Fruit fly (Drosophila melanogaster) whole organism, embryonic: ENCODE data around the gene CG4576.
A peak's percentile ranks its signal among the peaks of the same experiment; 100 is the strongest.

Experiments used
- BEAF-32 ChIP-seq: fragments of 200-800 bp; sonication (Bioruptor generic); optimal IDR thresholded peaks from 3 replicates; lab custom pipeline; 2017; ENCODE audit warnings: missing biosample characterization, missing genetic modification characterization, mild to moderate bottlenecking, moderate library complexity, missing genetic modification reagents
- CG10462 ChIP-seq: fragments of 200-800 bp; sonication (Bioruptor generic); optimal IDR thresholded peaks from 2 replicates; lab custom pipeline; 2016; ENCODE audit warnings: missing biosample characterization, missing genetic modification characterization
- CG12219 ChIP-seq: fragments of 200-800 bp; sonication (Bioruptor generic); optimal IDR thresholded peaks from 3 replicates; lab custom pipeline; 2018; ENCODE audit warnings: missing biosample characterization, mild to moderate bottlenecking, missing genetic modification characterization
- CG15011 ChIP-seq: fragments of 200-800 bp; sonication (Bioruptor generic); optimal IDR thresholded peaks from 3 replicates; lab custom pipeline; 2018; ENCODE audit warnings: missing biosample characterization, mild to moderate bottlenecking, missing genetic modification characterization
- CG15073 ChIP-seq: fragments of 200-800 bp; sonication (Bioruptor generic); optimal IDR thresholded peaks from 2 replicates; lab custom pipeline; 2016; ENCODE audit warnings: missing biosample characterization, missing genetic modification characterization
- CG15514 ChIP-seq: fragments of 200-800 bp; sonication (Bioruptor generic); optimal IDR thresholded peaks from 3 replicates; lab custom pipeline; 2017; ENCODE audit warnings: missing biosample characterization, missing genetic modification characterization, mild to moderate bottlenecking, moderate library complexity, missing genetic modification reagents
- CG15696 ChIP-seq: fragments of 200-800 bp; sonication (Bioruptor generic); optimal IDR thresholded peaks from 2 replicates; lab custom pipeline; 2019; ENCODE audit warnings: missing biosample characterization, mild to moderate bottlenecking, missing genetic modification characterization, moderate library complexity
- CG1647 ChIP-seq: fragments of 200-800 bp; sonication (Bioruptor generic); optimal IDR thresholded peaks from 3 replicates; lab custom pipeline; 2016; ENCODE audit warnings: missing biosample characterization, missing genetic modification characterization
- CG18764 ChIP-seq: fragments of 200-800 bp; sonication (Bioruptor generic); optimal IDR thresholded peaks from 3 replicates; lab custom pipeline; 2016; ENCODE audit warnings: missing biosample characterization, missing genetic modification characterization
- CG2889 ChIP-seq: fragments of 200-800 bp; sonication (Bioruptor generic); IDR thresholded peaks from 3 replicates; pipeline ENCODE4 v1.3.6; 2022; ENCODE audit warnings: missing biosample characterization, missing genetic modification characterization
- CG3995 ChIP-seq: fragments of 200-800 bp; sonication (Bioruptor generic); optimal IDR thresholded peaks from 3 replicates; lab custom pipeline; 2016; ENCODE audit warnings: missing biosample characterization, missing genetic modification characterization
- CG4404 ChIP-seq: fragments of 200-800 bp; sonication (Bioruptor generic); IDR thresholded peaks from 2 replicates; pipeline ENCODE4 v1.3.6; 2022; ENCODE audit warnings: missing biosample characterization, missing genetic modification characterization
- CG6854 ChIP-seq: fragments of 200-800 bp; sonication (Bioruptor generic); optimal IDR thresholded peaks from 3 replicates; lab custom pipeline; 2017; ENCODE audit warnings: missing biosample characterization, mild to moderate bottlenecking, missing genetic modification characterization
- CG7271 ChIP-seq: fragments of 200-800 bp; sonication (Bioruptor generic); optimal IDR thresholded peaks from 2 replicates; lab custom pipeline; 2018; ENCODE audit warnings: missing biosample characterization, mild to moderate bottlenecking, missing genetic modification characterization, moderate library complexity
- CG8290 ChIP-seq, 3 experiments: fragments of 200-800 bp; sonication (Bioruptor generic); optimal IDR thresholded peaks; 2 replicates each; lab custom pipeline; 2016 to 2019; ENCODE audit warnings: missing biosample characterization in 3 of 3, missing genetic modification characterization in 3 of 3, mild to moderate bottlenecking in 2 of 3, moderate library complexity in 1 of 3
- Dfd ChIP-seq, 2 experiments: fragments of >200 bp; optimal IDR thresholded peaks; 2 replicates each; lab custom pipeline; 2017; ENCODE audit warnings: missing biosample characterization in 2 of 2, missing genetic modification characterization in 2 of 2
- GATAe ChIP-seq: fragments of 200-800 bp; sonication (Bioruptor generic); conservative IDR thresholded peaks from 2 replicates; pipeline ENCODE4 v1.3.6; 2022; ENCODE audit warnings: missing biosample characterization, missing genetic modification characterization
- NC2β ChIP-seq: fragments of 200-800 bp; sonication (Bioruptor generic); optimal IDR thresholded peaks from 2 replicates; lab custom pipeline; 2016; ENCODE audit warnings: missing biosample characterization, missing genetic modification characterization
- NFAT ChIP-seq: fragments of 200-800 bp; sonication (Bioruptor generic); IDR thresholded peaks from 2 replicates; pipeline ENCODE4 v1.3.6; 2022; ENCODE audit warnings: missing biosample characterization, missing genetic modification characterization
- Sox100B ChIP-seq: fragments of 200-800 bp; sonication (Bioruptor generic); optimal IDR thresholded peaks from 3 replicates; lab custom pipeline; 2018; ENCODE audit warnings: missing biosample characterization, mild to moderate bottlenecking, missing genetic modification characterization
- Trl ChIP-seq, 3 experiments: fragments of >200 bp in 2 of 3; fragments of 200-800 bp in 1 of 3; sonication (Bioruptor generic) in 1 of 3; optimal IDR thresholded peaks; 2 replicates in 1 of 3; 3 replicates in 2 of 3; lab custom pipeline; 2016 to 2017; ENCODE audit warnings: missing biosample characterization in 1 of 3, missing genetic modification characterization in 1 of 3
- ac ChIP-seq: fragments of 200-800 bp; sonication (Bioruptor generic); optimal IDR thresholded peaks from 3 replicates; lab custom pipeline; 2017; ENCODE audit warnings: missing biosample characterization, mild to moderate bottlenecking, missing genetic modification characterization
- al ChIP-seq: fragments of 200-800 bp; sonication (Bioruptor generic); IDR thresholded peaks from 2 replicates; pipeline ENCODE4 v1.3.6; 2022; ENCODE audit warnings: missing biosample characterization, missing genetic modification characterization
- ash1 ChIP-seq: fragments of 200-800 bp; sonication (Bioruptor generic); optimal IDR thresholded peaks from 2 replicates; lab custom pipeline; 2018; ENCODE audit warnings: missing biosample characterization, mild to moderate bottlenecking, missing genetic modification characterization
- bcd ChIP-seq: fragments of 200-800 bp; sonication (Bioruptor generic); optimal IDR thresholded peaks from 2 replicates; lab custom pipeline; 2017; ENCODE audit warnings: missing biosample characterization, mild to moderate bottlenecking, missing genetic modification characterization
- cas ChIP-seq: fragments of 200-800 bp; sonication (Bioruptor generic); IDR thresholded peaks from 2 replicates; pipeline ENCODE4 v1.3.6; 2022; ENCODE audit warnings: missing biosample characterization, missing genetic modification characterization
- corto ChIP-seq: fragments of 200-800 bp; sonication (Bioruptor generic); optimal IDR thresholded peaks from 2 replicates; lab custom pipeline; 2016; ENCODE audit warnings: missing biosample characterization, mild to moderate bottlenecking, missing genetic modification characterization, moderate library complexity
- cwo ChIP-seq: fragments of 200-800 bp; sonication (Bioruptor generic); optimal IDR thresholded peaks from 3 replicates; lab custom pipeline; 2017; ENCODE audit warnings: missing biosample characterization, missing genetic modification characterization, mild to moderate bottlenecking, moderate library complexity, missing genetic modification reagents
- dm ChIP-seq: fragments of 200-800 bp; sonication (Bioruptor generic); optimal IDR thresholded peaks from 3 replicates; lab custom pipeline; 2016; ENCODE audit warnings: missing biosample characterization, missing genetic modification characterization
- fu2 ChIP-seq: fragments of 200-800 bp; sonication (Bioruptor generic); optimal IDR thresholded peaks from 2 replicates; lab custom pipeline; 2016; ENCODE audit warnings: missing biosample characterization, missing genetic modification characterization
- gro ChIP-seq: fragments of 200-800 bp; sonication (Bioruptor generic); optimal IDR thresholded peaks from 2 replicates; lab custom pipeline; 2016; ENCODE audit warnings: missing biosample characterization, missing genetic modification characterization
- hbn ChIP-seq: fragments of 200-800 bp; sonication (Bioruptor generic); IDR thresholded peaks from 2 replicates; pipeline ENCODE4 v1.3.6; 2022; ENCODE audit warnings: missing biosample characterization, missing genetic modification characterization; ENCODE audit not compliant: partially characterized antibody
- jumu ChIP-seq: fragments of 200-800 bp; sonication (Bioruptor generic); optimal IDR thresholded peaks from 3 replicates; lab custom pipeline; 2016; ENCODE audit warnings: missing biosample characterization, missing genetic modification characterization
- lbe ChIP-seq: fragments of 200-800 bp; sonication (Bioruptor generic); optimal IDR thresholded peaks from 2 replicates; lab custom pipeline; 2016; ENCODE audit warnings: missing biosample characterization, mild to moderate bottlenecking, missing genetic modification characterization
- nerfin-2 ChIP-seq: fragments of 200-800 bp; sonication (Bioruptor generic); IDR thresholded peaks from 2 replicates; pipeline ENCODE4 v1.3.6; 2022; ENCODE audit warnings: missing biosample characterization, missing genetic modification characterization; ENCODE audit not compliant: partially characterized antibody
- prd ChIP-seq, 3 experiments: fragments of >200 bp in 2 of 3; fragments of 200-800 bp in 1 of 3; sonication (Bioruptor generic) in 1 of 3; optimal IDR thresholded peaks in 2 of 3; IDR thresholded peaks in 1 of 3; 2 replicates in 2 of 3; 3 replicates in 1 of 3; pipeline versions ENCODE4 v1.3.6 to Lab custom; 2017 to 2022; ENCODE audit warnings: missing biosample characterization in 1 of 3, missing genetic modification characterization in 1 of 3
- ranshi ChIP-seq: fragments of 200-800 bp; sonication (Bioruptor generic); IDR thresholded peaks from 2 replicates; pipeline ENCODE4 v1.3.6; 2022; ENCODE audit warnings: missing biosample characterization, missing genetic modification characterization
- shn ChIP-seq: fragments of 200-800 bp; sonication (Bioruptor generic); optimal IDR thresholded peaks from 3 replicates; lab custom pipeline; 2016; ENCODE audit warnings: missing biosample characterization, missing genetic modification characterization
- ssp ChIP-seq: fragments of 200-800 bp; sonication (Bioruptor generic); IDR thresholded peaks from 2 replicates; pipeline ENCODE4 v1.3.6; 2022; ENCODE audit warnings: missing biosample characterization, missing genetic modification characterization
- stc ChIP-seq: fragments of 200-800 bp; sonication (Bioruptor generic); IDR thresholded peaks from 2 replicates; pipeline ENCODE4 v1.3.6; 2022; ENCODE audit warnings: missing biosample characterization, missing genetic modification characterization
- toy ChIP-seq: fragments of 200-800 bp; sonication (Bioruptor generic); IDR thresholded peaks from 2 replicates; pipeline ENCODE4 v1.3.6; 2022; ENCODE audit warnings: missing biosample characterization, missing genetic modification characterization
- trem ChIP-seq: fragments of 200-800 bp; optimal IDR thresholded peaks from 3 replicates; lab custom pipeline; 2019; ENCODE audit warnings: missing biosample characterization, mild to moderate bottlenecking, missing genetic modification characterization, moderate library complexity
- twi ChIP-seq: fragments of 200-800 bp; optimal IDR thresholded peaks from 2 replicates; lab custom pipeline; 2019; ENCODE audit warnings: missing biosample characterization, mild to moderate bottlenecking, missing genetic modification characterization, moderate library complexity
- vnd ChIP-seq: fragments of 200-800 bp; sonication (Bioruptor generic); IDR thresholded peaks from 3 replicates; pipeline ENCODE4 v1.3.6; 2022; ENCODE audit warnings: missing biosample characterization, missing genetic modification characterization; ENCODE audit not compliant: partially characterized antibody
- yki ChIP-seq: fragments of >200 bp; optimal IDR thresholded peaks from 3 replicates; lab custom pipeline; 2018
- z ChIP-seq: fragments of 200-800 bp; sonication (Bioruptor generic); IDR thresholded peaks from 3 replicates; pipeline ENCODE4 v1.3.6; 2022; ENCODE audit warnings: missing biosample characterization, missing genetic modification characterization
- zfh2 ChIP-seq: fragments of 200-800 bp; sonication (Bioruptor generic); optimal IDR thresholded peaks from 2 replicates; lab custom pipeline; 2016; ENCODE audit warnings: missing biosample characterization, missing genetic modification characterization

The CG4576 gene

DNA sequence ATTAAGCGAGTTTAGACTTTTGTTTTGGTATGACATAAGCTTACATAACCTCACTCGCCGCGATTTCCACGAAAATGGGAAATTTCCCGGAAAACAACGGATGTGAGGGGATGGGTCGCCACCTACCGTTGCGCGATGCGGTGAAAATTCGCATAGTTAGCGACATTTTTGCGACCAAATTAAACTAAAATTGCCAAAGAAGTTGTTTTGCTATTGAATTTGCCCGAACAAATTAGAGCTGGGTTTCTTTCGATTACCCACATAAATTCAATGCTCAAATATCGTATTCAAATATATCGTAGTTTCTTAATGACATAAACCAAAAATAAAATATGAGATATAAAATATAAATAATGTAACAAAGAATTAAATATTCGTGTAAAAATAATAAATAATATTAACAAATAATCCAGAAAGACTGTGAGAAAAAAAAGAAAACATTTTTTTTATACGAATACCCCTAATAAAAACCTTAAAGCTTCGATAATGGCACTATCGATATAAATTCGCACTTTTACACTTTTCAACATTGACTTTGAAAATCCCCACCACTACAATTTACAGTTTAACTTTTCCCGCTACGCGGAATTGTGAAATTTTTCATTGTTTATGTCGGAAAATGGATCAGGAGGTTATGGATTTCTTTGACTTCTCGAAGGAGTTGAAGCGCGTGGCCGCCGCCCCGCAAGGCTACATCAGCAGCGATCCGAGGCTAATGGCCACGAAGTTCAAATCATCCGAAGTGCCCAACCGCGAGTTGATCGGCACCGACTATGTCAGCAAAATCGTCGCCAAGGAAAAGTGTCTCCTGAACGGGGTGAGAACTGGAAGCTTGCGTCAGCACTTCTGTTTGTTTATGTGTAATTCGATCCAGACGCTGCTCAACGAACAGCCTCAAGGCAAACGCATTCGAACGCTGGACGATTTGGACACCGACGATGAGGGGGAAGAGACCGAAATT lies 11.6 kb downstream of the CG4576 start, which contains the start of the genes ND-23 and spn-E (continued):
- no peak for TF ChIP-seq CG12219 (GFP tag; lab: Kevin White, UChicago)
- no peak for TF ChIP-seq Dfd (GFP tag; optimal IDR thresholded peaks at IDR 0.05; lab: Kevin White, UChicago)
- peak; percentile 48 for TF ChIP-seq CG15514 (GFP tag; lab: Kevin White, UChicago)
- peak; percentile 47 for TF ChIP-seq lbe (GFP tag; lab: Kevin White, UChicago)
- no peak for TF ChIP-seq CG3995 (GFP tag; lab: Kevin White, UChicago)
- TF ChIP-seq CG15011 (GFP tag; lab: Kevin White, UChicago) = no peak
- no peak for TF ChIP-seq dm
- TF ChIP-seq ranshi (GFP tag; lab: Robert Waterston, UW) = peak; percentile 41; the same call in 1 of the 2 replicates
- TF ChIP-seq jumu (GFP tag; lab: Kevin White, UChicago) = no peak
- 0 out of 2 replicates have a peak, but pooled peaks have one; percentile 38 for TF ChIP-seq al (GFP tag; lab: Robert Waterston, UW)
- no peak for TF ChIP-seq Trl (optimal IDR thresholded peaks at IDR 0.05; lab: Kevin White, UChicago)
- TF ChIP-seq Trl (GFP tag; optimal IDR thresholded peaks at IDR 0.05; lab: Kevin White, UChicago) = no peak
- TF ChIP-seq CG6854 (GFP tag; lab: Kevin White, UChicago) = no peak
- TF ChIP-seq CG4404 (GFP tag; lab: Robert Waterston, UW) = no peak
- no peak for TF ChIP-seq cwo
- 0 out of 2 replicates have a peak, but pooled peaks have one; percentile 14 for TF ChIP-seq GATAe (GFP tag; lab: Robert Waterston, UW)
- no peak for TF ChIP-seq ac (GFP tag; lab: Kevin White, UChicago)
- TF ChIP-seq hbn (GFP tag; lab: Robert Waterston, UW) = peak; percentile 72
- no peak for TF ChIP-seq cas (GFP tag; lab: Robert Waterston, UW)
- no peak for TF ChIP-seq shn (GFP tag; lab: Kevin White, UChicago)
- peak; percentile 49 for TF ChIP-seq twi (tag; lab: Kevin White, UChicago)
- TF ChIP-seq gro = no peak
- TF ChIP-seq zfh2 (GFP tag; lab: Kevin White, UChicago) = no peak
- TF ChIP-seq vnd (GFP tag; lab: Robert Waterston, UW) = peak; percentile 58; the same call in 2 of the 3 replicates
- TF ChIP-seq NFAT (GFP tag; lab: Robert Waterston, UW) = 0 out of 2 replicates have a peak, but pooled peaks have one; percentile 39
- TF ChIP-seq CG1647 = no peak
- no peak for TF ChIP-seq z (GFP tag; lab: Robert Waterston, UW)
- TF ChIP-seq ssp (GFP tag; lab: Robert Waterston, UW) = peak; percentile 48
- no peak for TF ChIP-seq prd (optimal IDR thresholded peaks at IDR 0.05; lab: Kevin White, UChicago)
- peak; percentile 58 for TF ChIP-seq prd (GFP tag; IDR thresholded peaks at IDR 0.05; lab: Robert Waterston, UW)
- TF ChIP-seq yki = no peak
- TF ChIP-seq CG15073 (GFP tag; lab: Kevin White, UChicago) = no peak
- no peak for TF ChIP-seq stc
- 0 out of 2 replicates have a peak, but pooled peaks have one; percentile 51 for TF ChIP-seq nerfin-2 (GFP tag; lab: Robert Waterston, UW)
- TF ChIP-seq NC2β (GFP tag; lab: Kevin White, UChicago) = no peak
- TF ChIP-seq CG10462 (GFP tag; lab: Kevin White, UChicago) = no peak
- TF ChIP-seq ash1 = no peak
- peak; percentile 77 for TF ChIP-seq BEAF-32 (GFP tag; lab: Kevin White, UChicago)
- no peak for TF ChIP-seq fu2
- TF ChIP-seq Sox100B = peak; percentile 54
- no peak for TF ChIP-seq toy
- peak; percentile 3 for TF ChIP-seq CG7271
- TF ChIP-seq trem = peak; percentile 49
- no peak for TF ChIP-seq CG8290 (GFP tag; optimal IDR thresholded peaks at IDR 0.05; lab: Kevin White, UChicago)
- TF ChIP-seq CG8290 (tag; optimal IDR thresholded peaks at IDR 0.05; lab: Kevin White, UChicago) = no peak
- peak; percentile 67 for TF ChIP-seq CG15696 (tag; lab: Kevin White, UChicago)
- TF ChIP-seq corto (GFP tag; lab: Kevin White, UChicago) = no peak
- no peak for TF ChIP-seq CG2889 (GFP tag; lab: Robert Waterston, UW)
- TF ChIP-seq bcd (GFP tag; lab: Kevin White, UChicago) = peak; percentile 52
- peak; percentile 1 for TF ChIP-seq CG18764 (GFP tag; lab: Kevin White, UChicago)
